Fruit fly (Drosophila melanogaster) whole organism, pupa: ENCODE results near the gene CG13982.

Experiments
- CG8159 ChIP-seq: fragments of 200-800 bp; sonication (Bioruptor generic); optimal IDR thresholded peaks from 3 replicates; lab custom pipeline; 2018; ENCODE audit warnings: missing biosample characterization, mild to moderate bottlenecking, missing genetic modification characterization, moderate library complexity
- CG9948 ChIP-seq: fragments of 200-800 bp; sonication (Bioruptor generic); optimal IDR thresholded peaks from 2 replicates; lab custom pipeline; 2018; ENCODE audit warnings: missing biosample characterization, mild to moderate bottlenecking, missing genetic modification characterization, moderate library complexity
- EcR ChIP-seq: fragments of 200-800 bp; sonication (Bioruptor generic); optimal IDR thresholded peaks from 3 replicates; lab custom pipeline; 2019; ENCODE audit warnings: missing biosample characterization, missing genetic modification characterization, mild to moderate bottlenecking, moderate library complexity, missing genetic modification reagents
- fd96Ca ChIP-seq: fragments of 200-800 bp; sonication (Bioruptor generic); IDR thresholded peaks from 3 replicates; pipeline ENCODE4 v1.3.6; 2022; ENCODE audit warnings: missing biosample characterization, missing genetic modification characterization
- gl ChIP-seq: fragments of 200-800 bp; sonication (Bioruptor generic); optimal IDR thresholded peaks from 2 replicates; lab custom pipeline; 2018; ENCODE audit warnings: missing biosample characterization, mild to moderate bottlenecking, missing genetic modification characterization
- rn ChIP-seq: fragments of 200-800 bp; sonication (Bioruptor generic); IDR thresholded peaks from 2 replicates; pipeline ENCODE4 v1.3.6; 2022; ENCODE audit warnings: missing biosample characterization, missing genetic modification characterization

DNA sequence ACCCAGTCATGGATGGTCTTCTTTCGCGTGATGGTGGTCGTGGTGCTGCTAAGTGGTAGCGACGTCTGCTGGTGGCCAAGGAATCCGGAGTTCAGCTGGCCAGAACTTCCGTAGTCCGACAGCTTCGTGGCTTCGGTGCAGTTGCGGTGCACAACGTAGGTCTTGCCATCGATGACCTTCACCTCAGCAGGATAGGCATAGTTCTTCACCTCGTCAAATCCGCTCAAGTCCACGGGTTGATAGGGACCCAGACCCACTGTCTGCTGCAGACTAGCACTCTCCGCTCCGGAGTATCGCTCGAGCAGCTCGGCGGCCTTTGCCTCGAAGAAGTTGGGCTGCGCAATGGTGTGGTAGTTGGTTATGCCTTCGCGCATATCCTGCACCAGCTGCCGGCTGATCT lies 9.4 kb downstream of the CG13982 start:
- no peak for TF ChIP-seq CG9948 (tag; lab: Kevin White, UChicago)
- no peak for TF ChIP-seq rn (GFP tag; lab: Robert Waterston, UW)
- TF ChIP-seq CG8159 (tag; lab: Kevin White, UChicago) = no peak
- TF ChIP-seq gl (tag; lab: Kevin White, UChicago) = no peak
- TF ChIP-seq fd96Ca (GFP tag; lab: Robert Waterston, UW) = no peak
- TF ChIP-seq EcR = no peak
